Fruit fly (Drosophila melanogaster) whole organism, embryonic: ENCODE results near the gene CG42514.

Source experiments
- Abd-B ChIP-seq: fragments of 200-800 bp; sonication (Bioruptor generic); optimal IDR thresholded peaks from 2 replicates; lab custom pipeline; 2018; ENCODE audit warnings: missing biosample characterization, mild to moderate bottlenecking, missing genetic modification characterization, moderate library complexity
- Adf1 ChIP-seq: fragments of 200-800 bp; sonication (Bioruptor generic); IDR thresholded peaks from 2 replicates; pipeline ENCODE4 v1.3.6; 2022; ENCODE audit warnings: missing biosample characterization, missing genetic modification characterization
- CG10267 ChIP-seq: fragments of 200-800 bp; sonication (Bioruptor generic); optimal IDR thresholded peaks from 2 replicates; lab custom pipeline; 2018; ENCODE audit warnings: missing biosample characterization, mild to moderate bottlenecking, missing genetic modification characterization, moderate library complexity
- CG11085 ChIP-seq: fragments of 200-800 bp; sonication (Bioruptor generic); IDR thresholded peaks from 2 replicates; pipeline ENCODE4 v1.3.6; 2022; ENCODE audit warnings: missing biosample characterization, missing genetic modification characterization
- CG12071 ChIP-seq: fragments of 200-800 bp; sonication (Bioruptor generic); optimal IDR thresholded peaks from 3 replicates; lab custom pipeline; 2018; ENCODE audit warnings: missing biosample characterization, mild to moderate bottlenecking, missing genetic modification characterization
- CG12155 ChIP-seq: fragments of 200-800 bp; sonication (Bioruptor generic); optimal IDR thresholded peaks from 3 replicates; lab custom pipeline; 2016; ENCODE audit warnings: missing biosample characterization, missing genetic modification characterization
- CG12769 ChIP-seq: fragments of 200-800 bp; sonication (Bioruptor generic); optimal IDR thresholded peaks from 2 replicates; lab custom pipeline; 2019; ENCODE audit warnings: missing biosample characterization, mild to moderate bottlenecking, missing genetic modification characterization, moderate library complexity
- CG12942 ChIP-seq: fragments of 200-800 bp; sonication (Bioruptor generic); optimal IDR thresholded peaks from 3 replicates; lab custom pipeline; 2016; ENCODE audit warnings: missing biosample characterization, missing genetic modification characterization
- CG14014 ChIP-seq: fragments of 200-800 bp; sonication (Bioruptor generic); IDR thresholded peaks from 2 replicates; pipeline ENCODE4 v1.3.6; 2022; ENCODE audit warnings: missing biosample characterization, missing genetic modification characterization
- CG15601 ChIP-seq: fragments of 200-800 bp; sonication (Bioruptor generic); optimal IDR thresholded peaks from 3 replicates; lab custom pipeline; 2019; ENCODE audit warnings: missing biosample characterization, mild to moderate bottlenecking, missing genetic modification characterization, moderate library complexity
- CG2120 ChIP-seq: fragments of 200-800 bp; sonication (Bioruptor generic); optimal IDR thresholded peaks from 3 replicates; lab custom pipeline; 2016; ENCODE audit warnings: missing biosample characterization, missing genetic modification characterization
- CG2678 ChIP-seq: fragments of 200-800 bp; sonication (Bioruptor generic); optimal IDR thresholded peaks from 3 replicates; lab custom pipeline; 2019; ENCODE audit warnings: missing biosample characterization, mild to moderate bottlenecking, missing genetic modification characterization, moderate library complexity
- CG32767 ChIP-seq: fragments of 200-800 bp; sonication (Bioruptor generic); IDR thresholded peaks from 2 replicates; pipeline ENCODE4 v1.3.6; 2022; ENCODE audit warnings: missing biosample characterization, missing genetic modification characterization
- CG33213 ChIP-seq: fragments of 200-800 bp; sonication (Bioruptor generic); optimal IDR thresholded peaks from 3 replicates; lab custom pipeline; 2016; ENCODE audit warnings: missing biosample characterization, missing genetic modification characterization
- CG3847 ChIP-seq: fragments of 200-800 bp; sonication (Bioruptor generic); IDR thresholded peaks from 2 replicates; pipeline ENCODE4 v1.3.6; 2022; ENCODE audit warnings: missing biosample characterization, missing genetic modification characterization
- CG4854 ChIP-seq: fragments of 200-800 bp; sonication (Bioruptor generic); optimal IDR thresholded peaks from 2 replicates; lab custom pipeline; 2016; ENCODE audit warnings: missing biosample characterization, missing genetic modification characterization, inconsistent platforms
- CG5245 ChIP-seq: fragments of 200-800 bp; sonication (Bioruptor generic); optimal IDR thresholded peaks from 3 replicates; lab custom pipeline; 2016; ENCODE audit warnings: missing biosample characterization, missing genetic modification characterization
- CG6813 ChIP-seq: fragments of 200-800 bp; sonication (Bioruptor generic); optimal IDR thresholded peaks from 2 replicates; lab custom pipeline; 2017; ENCODE audit warnings: missing biosample characterization, missing genetic modification characterization, mild to moderate bottlenecking, moderate library complexity, missing genetic modification reagents
- CG6854 ChIP-seq: fragments of 200-800 bp; sonication (Bioruptor generic); optimal IDR thresholded peaks from 3 replicates; lab custom pipeline; 2017; ENCODE audit warnings: missing biosample characterization, mild to moderate bottlenecking, missing genetic modification characterization
- CG7839 ChIP-seq: fragments of 200-800 bp; sonication (Bioruptor generic); optimal IDR thresholded peaks from 3 replicates; lab custom pipeline; 2018; ENCODE audit warnings: missing biosample characterization, mild to moderate bottlenecking, missing genetic modification characterization, moderate library complexity
- CG8089 ChIP-seq: fragments of 200-800 bp; sonication (Bioruptor generic); optimal IDR thresholded peaks from 3 replicates; lab custom pipeline; 2016; ENCODE audit warnings: missing biosample characterization, missing genetic modification characterization
- CG8290 ChIP-seq, 3 experiments: fragments of 200-800 bp; sonication (Bioruptor generic); optimal IDR thresholded peaks; 2 replicates each; lab custom pipeline; 2016 to 2019; ENCODE audit warnings: missing biosample characterization in 3 of 3, missing genetic modification characterization in 3 of 3, mild to moderate bottlenecking in 2 of 3, moderate library complexity in 1 of 3
- CG8765 ChIP-seq: fragments of 200-800 bp; sonication (Bioruptor generic); IDR thresholded peaks from 2 replicates; pipeline ENCODE4 v1.3.6; 2022; ENCODE audit warnings: missing biosample characterization, missing genetic modification characterization
- CG9609 ChIP-seq: fragments of 200-800 bp; sonication (Bioruptor generic); optimal IDR thresholded peaks from 3 replicates; lab custom pipeline; 2016; ENCODE audit warnings: missing biosample characterization, missing genetic modification characterization
- CHES-1-like ChIP-seq: fragments of 200-800 bp; sonication (Bioruptor generic); optimal IDR thresholded peaks from 2 replicates; lab custom pipeline; 2016; ENCODE audit warnings: missing biosample characterization, missing genetic modification characterization
- Eip74EF ChIP-seq, 2 experiments: fragments of 200-800 bp in 1 of 2; fragments of >200 bp in 1 of 2; sonication (Bioruptor generic) in 1 of 2; optimal IDR thresholded peaks; 2 replicates each; lab custom pipeline; 2017 to 2019; ENCODE audit warnings: missing biosample characterization in 2 of 2, missing genetic modification characterization in 2 of 2, mild to moderate bottlenecking in 1 of 2, moderate library complexity in 1 of 2
- Fer1 ChIP-seq: fragments of 200-800 bp; sonication (Bioruptor generic); optimal IDR thresholded peaks from 2 replicates; lab custom pipeline; 2017; ENCODE audit warnings: missing biosample characterization, mild to moderate bottlenecking, missing genetic modification characterization
- H2.0 ChIP-seq: fragments of 200-800 bp; sonication (Bioruptor generic); IDR thresholded peaks from 2 replicates; pipeline ENCODE4 v1.3.6; 2022; ENCODE audit warnings: missing biosample characterization, missing genetic modification characterization
- HLH3B ChIP-seq: fragments of 200-800 bp; sonication (Bioruptor generic); IDR thresholded peaks from 2 replicates; pipeline ENCODE4 v1.3.6; 2022; ENCODE audit warnings: missing biosample characterization, missing genetic modification characterization
- HLH54F ChIP-seq: fragments of 200-800 bp; sonication (Bioruptor generic); optimal IDR thresholded peaks from 3 replicates; lab custom pipeline; 2016; ENCODE audit warnings: missing biosample characterization, missing genetic modification characterization
- Jarid2 ChIP-seq: fragments of 200-800 bp; sonication (Bioruptor generic); optimal IDR thresholded peaks from 3 replicates; lab custom pipeline; 2017; ENCODE audit warnings: mild to moderate bottlenecking, missing biosample characterization, missing genetic modification reagents, missing genetic modification characterization
- Scr ChIP-seq: fragments of 200-800 bp; sonication (Bioruptor generic); IDR thresholded peaks from 2 replicates; pipeline ENCODE4 v1.3.6; 2022; ENCODE audit warnings: missing biosample characterization, missing genetic modification characterization; ENCODE audit not compliant: partially characterized antibody
- Sin3A ChIP-seq: fragments of >200 bp; optimal IDR thresholded peaks from 2 replicates; lab custom pipeline; 2018
- abd-A ChIP-seq: fragments of 200-800 bp; sonication (Bioruptor generic); optimal IDR thresholded peaks from 3 replicates; lab custom pipeline; 2019; ENCODE audit warnings: missing biosample characterization, mild to moderate bottlenecking, missing genetic modification characterization, moderate library complexity
- cad ChIP-seq: fragments of >200 bp; optimal IDR thresholded peaks from 2 replicates; lab custom pipeline; 2017; ENCODE audit warnings: missing biosample characterization, missing genetic modification characterization
- dmrt99B ChIP-seq: fragments of 200-800 bp; sonication (Bioruptor generic); optimal IDR thresholded peaks from 2 replicates; lab custom pipeline; 2018; ENCODE audit warnings: missing biosample characterization, mild to moderate bottlenecking, missing genetic modification characterization, moderate library complexity
- dysf ChIP-seq: fragments of 200-800 bp; sonication (Bioruptor generic); IDR thresholded peaks from 3 replicates; pipeline ENCODE4 v1.3.6; 2022; ENCODE audit warnings: missing biosample characterization, missing genetic modification characterization
- ham ChIP-seq: fragments of 200-800 bp; sonication (Bioruptor generic); IDR thresholded peaks from 2 replicates; pipeline ENCODE4 v1.3.6; 2022; ENCODE audit warnings: missing biosample characterization, missing genetic modification characterization
- kni ChIP-seq: fragments of 200-800 bp; sonication (Bioruptor generic); optimal IDR thresholded peaks from 3 replicates; lab custom pipeline; 2017; ENCODE audit warnings: mild to moderate bottlenecking, missing biosample characterization, missing genetic modification reagents, missing genetic modification characterization
- lab ChIP-seq: fragments of 200-800 bp; sonication (Bioruptor generic); optimal IDR thresholded peaks from 3 replicates; lab custom pipeline; 2017; ENCODE audit warnings: missing biosample characterization, missing genetic modification characterization, mild to moderate bottlenecking, moderate library complexity, missing genetic modification reagents
- mld ChIP-seq: fragments of 200-800 bp; sonication (Bioruptor generic); IDR thresholded peaks from 3 replicates; pipeline ENCODE4 v1.3.6; 2022; ENCODE audit warnings: missing biosample characterization, missing genetic modification characterization; ENCODE audit not compliant: partially characterized antibody
- onecut ChIP-seq: fragments of 200-800 bp; sonication (Bioruptor generic); IDR thresholded peaks from 2 replicates; pipeline ENCODE4 v1.3.6; 2022; ENCODE audit warnings: missing biosample characterization, missing genetic modification characterization
- otp ChIP-seq: fragments of 200-800 bp; sonication (Bioruptor generic); IDR thresholded peaks from 3 replicates; pipeline ENCODE4, ENCODE4 v1.3.6; 2022; ENCODE audit warnings: missing biosample characterization, missing genetic modification characterization
- phol ChIP-seq: fragments of 200-800 bp; sonication (Bioruptor generic); optimal IDR thresholded peaks from 3 replicates; lab custom pipeline; 2018; ENCODE audit warnings: missing biosample characterization, mild to moderate bottlenecking, missing genetic modification characterization, moderate library complexity
- prd ChIP-seq, 3 experiments: fragments of >200 bp in 2 of 3; fragments of 200-800 bp in 1 of 3; sonication (Bioruptor generic) in 1 of 3; optimal IDR thresholded peaks in 2 of 3; IDR thresholded peaks in 1 of 3; 2 replicates in 2 of 3; 3 replicates in 1 of 3; pipeline versions ENCODE4 v1.3.6 to Lab custom; 2017 to 2022; ENCODE audit warnings: missing biosample characterization in 1 of 3, missing genetic modification characterization in 1 of 3
- sc ChIP-seq, 3 experiments: fragments of >200 bp in 2 of 3; fragments of 200-800 bp in 1 of 3; sonication (Bioruptor generic) in 1 of 3; optimal IDR thresholded peaks; 2 replicates in 2 of 3; 3 replicates in 1 of 3; lab custom pipeline; 2017; ENCODE audit warnings: mild to moderate bottlenecking in 1 of 3, missing biosample characterization in 1 of 3, missing genetic modification characterization in 1 of 3, missing genetic modification reagents in 1 of 3
- slbo ChIP-seq: fragments of 200-800 bp; sonication (Bioruptor generic); IDR thresholded peaks from 2 replicates; pipeline ENCODE4 v1.3.6; 2022; ENCODE audit warnings: missing biosample characterization, missing genetic modification characterization
- wdn ChIP-seq: fragments of 200-800 bp; sonication (Bioruptor generic); IDR thresholded peaks from 2 replicates; pipeline ENCODE4 v1.3.6; 2022; ENCODE audit warnings: missing biosample characterization, missing genetic modification characterization
- yki ChIP-seq: fragments of >200 bp; optimal IDR thresholded peaks from 3 replicates; lab custom pipeline; 2018
- zfh2 ChIP-seq: fragments of 200-800 bp; sonication (Bioruptor generic); optimal IDR thresholded peaks from 2 replicates; lab custom pipeline; 2016; ENCODE audit warnings: missing biosample characterization, missing genetic modification characterization

Gene CG42514

dm6 chr3L:16544220-16544619 lies 48.2 kb upstream of the CG42514 start (continued):
- TF ChIP-seq Eip74EF (GFP tag; optimal IDR thresholded peaks at IDR 0.05; lab: Kevin White, UChicago) (no peak), CG14014 (GFP tag; lab: Robert Waterston, UW) (peak; percentile 33; the same call in 1 of the 2 replicates), CG12942 (GFP tag; lab: Kevin White, UChicago) (peak; percentile 31), CG6813 (GFP tag; lab: Kevin White, UChicago) (no peak), Fer1 (GFP tag; lab: Kevin White, UChicago) (no peak), CG12769 (tag; lab: Kevin White, UChicago) (peak; percentile 47), Jarid2 (GFP tag; lab: Kevin White, UChicago) (no peak), H2.0 (GFP tag; lab: Robert Waterston, UW) (no peak), dmrt99B (tag; lab: Kevin White, UChicago) (peak; percentile 46), CG32767 (GFP tag; lab: Robert Waterston, UW) (no peak), otp (GFP tag; lab: Robert Waterston, UW) (0 out of 3 replicates have a peak, but pooled peaks have one; percentile 37), CG33213 (no peak), CG12071 (GFP tag; lab: Kevin White, UChicago) (peak; percentile 22), Adf1 (GFP tag; lab: Robert Waterston, UW) (no peak), HLH3B (GFP tag; lab: Robert Waterston, UW) (peak; percentile 64; the same call in 1 of the 2 replicates), Abd-B (GFP tag; lab: Kevin White, UChicago) (no peak), slbo (GFP tag; lab: Robert Waterston, UW) (peak; percentile 59), CG8089 (GFP tag; lab: Kevin White, UChicago) (peak; percentile 3), cad (GFP tag; lab: Kevin White, UChicago) (no peak), dysf (GFP tag; lab: Robert Waterston, UW) (peak; percentile 37; the same call in 1 of the 3 replicates), prd (optimal IDR thresholded peaks at IDR 0.05; lab: Kevin White, UChicago) (no peak), prd (GFP tag; IDR thresholded peaks at IDR 0.05; lab: Robert Waterston, UW) (peak; percentile 66; the same call in 2 of the 3 replicates), kni (GFP tag; lab: Kevin White, UChicago) (no peak), CG3847 (GFP tag; lab: Robert Waterston, UW) (peak; percentile 26; the same call in 1 of the 2 replicates), phol (peak; percentile 52), lab (GFP tag; lab: Kevin White, UChicago) (peak; percentile 58), abd-A (tag; lab: Kevin White, UChicago) (no peak), onecut (GFP tag; lab: Robert Waterston, UW) (no peak), CG10267 (peak; percentile 34), ham (GFP tag; lab: Robert Waterston, UW) (no peak), zfh2 (GFP tag; lab: Kevin White, UChicago) (no peak), CG2120 (GFP tag; lab: Kevin White, UChicago) (peak; percentile 11), CG8290 (GFP tag; optimal IDR thresholded peaks at IDR 0.05; lab: Kevin White, UChicago) (no peak), CG8290 (tag; optimal IDR thresholded peaks at IDR 0.05; lab: Kevin White, UChicago) (peak in 1 of 2 experiments; percentile 23), yki (lab: Kevin White, UChicago) (no peak), CG2678 (tag; lab: Kevin White, UChicago) (peak; percentile 31), HLH54F (GFP tag; lab: Kevin White, UChicago) (no peak), CG8765 (GFP tag; lab: Robert Waterston, UW) (no peak), CG5245 (GFP tag; lab: Kevin White, UChicago) (peak; percentile 20), Scr (GFP tag; lab: Robert Waterston, UW) (no peak), sc (optimal IDR thresholded peaks at IDR 0.05; lab: Kevin White, UChicago) (no peak), sc (GFP tag; optimal IDR thresholded peaks at IDR 0.05; lab: Kevin White, UChicago) (peak; percentile 22), CG6854 (GFP tag; lab: Kevin White, UChicago) (no peak), wdn (GFP tag; lab: Robert Waterston, UW) (no peak), CG4854 (GFP tag; lab: Kevin White, UChicago) (peak; percentile 13), CG12155 (GFP tag; lab: Kevin White, UChicago) (no peak), CHES-1-like (GFP tag; lab: Kevin White, UChicago) (no peak), CG9609 (GFP tag; lab: Kevin White, UChicago) (peak; percentile 42), Sin3A (lab: Kevin White, UChicago) (no peak), mld (GFP tag; lab: Robert Waterston, UW) (no peak), CG11085 (GFP tag; lab: Robert Waterston, UW) (no peak), CG7839 (tag; lab: Kevin White, UChicago) (peak; percentile 32), CG15601 (tag; lab: Kevin White, UChicago) (no peak)
